Worm (Caenorhabditis elegans) whole organism, midembryonic: ENCODE data around the gene scly-1.

Source experiments
- T22C8.4 ChIP-seq: fragments of 200-800 bp; sonication (Bioruptor generic); IDR thresholded peaks from 2 replicates; pipeline ENCODE4 v1.3.6; 2022; ENCODE audit warnings: missing genetic modification characterization, missing compliant biosample characterization
- cog-1 ChIP-seq: sonication (generic microtip); optimal IDR thresholded peaks from 2 replicates; lab custom pipeline; 2016; ENCODE audit warnings: missing genetic modification characterization, missing compliant biosample characterization
- flt-1 ChIP-seq: fragments of 200-800 bp; sonication (Bioruptor generic); IDR thresholded peaks from 2 replicates; pipeline ENCODE4 v1.3.6; 2022; ENCODE audit warnings: missing genetic modification characterization, missing compliant biosample characterization
- klf-2 ChIP-seq: fragments of 200-800 bp; sonication (Bioruptor generic); conservative IDR thresholded peaks from 2 replicates; pipeline ENCODE4 v1.3.6; 2022; ENCODE audit warnings: missing genetic modification reagents, missing genetic modification characterization, missing compliant biosample characterization
- med-1 ChIP-seq: sonication (generic microtip); optimal IDR thresholded peaks from 2 replicates; lab custom pipeline; 2017; ENCODE audit warnings: missing genetic modification characterization, mild to moderate bottlenecking, missing compliant biosample characterization, antibody characterized with exemption, missing genetic modification reagents; ENCODE audit not compliant: insufficient read depth
- ref-1 ChIP-seq: fragments of 200-800 bp; sonication (Bioruptor generic); conservative IDR thresholded peaks from 2 replicates; pipeline ENCODE4 v1.3.6; 2022; ENCODE audit warnings: missing genetic modification reagents, missing genetic modification characterization, missing compliant biosample characterization
- tab-1 ChIP-seq: fragments of 200-800 bp; sonication (Bioruptor generic); IDR thresholded peaks from 2 replicates; pipeline ENCODE4 v1.3.6; 2022; ENCODE audit warnings: missing genetic modification characterization, missing compliant biosample characterization
- ztf-23 ChIP-seq: fragments of 200-800 bp; sonication (Bioruptor generic); IDR thresholded peaks from 2 replicates; pipeline ENCODE4 v1.3.6; 2022; ENCODE audit warnings: missing genetic modification reagents, missing genetic modification characterization, missing compliant biosample characterization
- ztf-29 ChIP-seq: fragments of 200-800 bp; sonication (Bioruptor generic); IDR thresholded peaks from 2 replicates; pipeline ENCODE4 v1.3.6; 2022; ENCODE audit warnings: missing genetic modification reagents, missing genetic modification characterization, missing compliant biosample characterization

scly-1 gene

ce11 chrII:6281002-6281401, at the start of gene scly-1:
TSS of gene scly-1 (minus strand) at chrII:6281102.
- no peak for TF ChIP-seq cog-1 (tag; lab: Kevin White, UChicago)
- no peak for TF ChIP-seq ref-1 (GFP tag; lab: Robert Waterston, UW)
- TF ChIP-seq klf-2 (GFP tag; lab: Robert Waterston, UW) = no peak
- TF ChIP-seq T22C8.4 (GFP tag; lab: Robert Waterston, UW) = no peak
- TF ChIP-seq med-1 (GFP tag; lab: Kevin White, UChicago) = no peak
- TF ChIP-seq flt-1 = no peak
- no peak for TF ChIP-seq ztf-23 (GFP tag; lab: Robert Waterston, UW)
- TF ChIP-seq ztf-29 (GFP tag; lab: Robert Waterston, UW) = no peak
- no peak for TF ChIP-seq tab-1 (GFP tag; lab: Robert Waterston, UW)

- no peak for TF ChIP-seq ref-1 (GFP tag; lab: Robert Waterston, UW)
- no peak for TF ChIP-seq T22C8.4 (GFP tag; lab: Robert Waterston, UW)
- no peak for TF ChIP-seq ztf-23 (GFP tag; lab: Robert Waterston, UW)
Observed at ce11 chrII:6328672-6329071, 47.8 kb upstream of the scly-1 start.

ce11 chrII:6327317-6327716, 46.4 kb upstream of the scly-1 start:
- no peak for TF ChIP-seq flt-1
- TF ChIP-seq ref-1 (GFP tag; lab: Robert Waterston, UW) = no peak
- no peak for TF ChIP-seq med-1 (GFP tag; lab: Kevin White, UChicago)
- TF ChIP-seq ztf-29 (GFP tag; lab: Robert Waterston, UW) = no peak
- TF ChIP-seq klf-2 (GFP tag; lab: Robert Waterston, UW) = no peak
- no peak for TF ChIP-seq cog-1 (tag; lab: Kevin White, UChicago)
- no peak for TF ChIP-seq ztf-23 (GFP tag; lab: Robert Waterston, UW)
- no peak for TF ChIP-seq T22C8.4 (GFP tag; lab: Robert Waterston, UW)
- TF ChIP-seq tab-1 (GFP tag; lab: Robert Waterston, UW) = no peak

- TF ChIP-seq ztf-23 (GFP tag; lab: Robert Waterston, UW) = no peak
- TF ChIP-seq tab-1 (GFP tag; lab: Robert Waterston, UW) = no peak
- no peak for TF ChIP-seq med-1 (GFP tag; lab: Kevin White, UChicago)
- no peak for TF ChIP-seq T22C8.4 (GFP tag; lab: Robert Waterston, UW)
- no peak for TF ChIP-seq cog-1 (tag; lab: Kevin White, UChicago)
- TF ChIP-seq flt-1 = no peak
- no peak for TF ChIP-seq klf-2 (GFP tag; lab: Robert Waterston, UW)
- TF ChIP-seq ztf-29 (GFP tag; lab: Robert Waterston, UW) = no peak
- no peak for TF ChIP-seq ref-1 (GFP tag; lab: Robert Waterston, UW)
Observed at ce11 chrII:6324086-6324485, 43.2 kb upstream of the scly-1 start, which contains the start of gene sma-6. TSS of gene sma-6 (plus strand) at chrII:6324484.

- TF ChIP-seq ref-1 (GFP tag; lab: Robert Waterston, UW) (no peak), ztf-23 (GFP tag; lab: Robert Waterston, UW) (no peak), T22C8.4 (GFP tag; lab: Robert Waterston, UW) (no peak), flt-1 (no peak), tab-1 (GFP tag; lab: Robert Waterston, UW) (no peak), cog-1 (tag; lab: Kevin White, UChicago) (no peak), ztf-29 (GFP tag; lab: Robert Waterston, UW) (no peak), klf-2 (GFP tag; lab: Robert Waterston, UW) (no peak), med-1 (GFP tag; lab: Kevin White, UChicago) (no peak)
Observed at ce11 chrII:6322979-6323378, 42.1 kb upstream of the scly-1 start, which contains the start of gene C32D5.4. TSS of gene C32D5.4 (minus strand) at chrII:6323079.

- TF ChIP-seq ztf-23 (GFP tag; lab: Robert Waterston, UW) (no peak), klf-2 (GFP tag; lab: Robert Waterston, UW) (no peak), flt-1 (no peak), med-1 (GFP tag; lab: Kevin White, UChicago) (no peak), cog-1 (tag; lab: Kevin White, UChicago) (no peak)
Observed at ce11 chrII:6322081-6322480, 41.2 kb upstream of the scly-1 start.

- TF ChIP-seq med-1 (GFP tag; lab: Kevin White, UChicago) (no peak), flt-1 (no peak), tab-1 (GFP tag; lab: Robert Waterston, UW) (no peak), ztf-29 (GFP tag; lab: Robert Waterston, UW) (no peak), T22C8.4 (GFP tag; lab: Robert Waterston, UW) (no peak; the same call in 1 of the 2 replicates), klf-2 (GFP tag; lab: Robert Waterston, UW) (no peak), ztf-23 (GFP tag; lab: Robert Waterston, UW) (no peak), ref-1 (GFP tag; lab: Robert Waterston, UW) (no peak), cog-1 (tag; lab: Kevin White, UChicago) (no peak)
Observed at ce11 chrII:6320655-6321388, 39.9 kb upstream of the scly-1 start, which contains the start of gene efr-3. TSS of gene efr-3 (minus strand) at chrII:6321159.

- TF ChIP-seq ref-1 (GFP tag; lab: Robert Waterston, UW) (no peak), ztf-23 (GFP tag; lab: Robert Waterston, UW) (no peak), klf-2 (GFP tag; lab: Robert Waterston, UW) (no peak), med-1 (GFP tag; lab: Kevin White, UChicago) (no peak), ztf-29 (GFP tag; lab: Robert Waterston, UW) (no peak), flt-1 (no peak), T22C8.4 (GFP tag; lab: Robert Waterston, UW) (no peak), cog-1 (tag; lab: Kevin White, UChicago) (no peak), tab-1 (GFP tag; lab: Robert Waterston, UW) (no peak)
Observed at ce11 chrII:6311888-6312287, 31.0 kb upstream of the scly-1 start.

ce11 chrII:6311459-6311858, 30.6 kb upstream of the scly-1 start:
- TF ChIP-seq tab-1 (GFP tag; lab: Robert Waterston, UW) = no peak
- TF ChIP-seq ztf-23 (GFP tag; lab: Robert Waterston, UW) = no peak
- no peak for TF ChIP-seq med-1 (GFP tag; lab: Kevin White, UChicago)
- TF ChIP-seq T22C8.4 (GFP tag; lab: Robert Waterston, UW) = no peak
- TF ChIP-seq ref-1 (GFP tag; lab: Robert Waterston, UW) = no peak
- TF ChIP-seq flt-1 = no peak
- no peak for TF ChIP-seq klf-2 (GFP tag; lab: Robert Waterston, UW)
- no peak for TF ChIP-seq cog-1 (tag; lab: Kevin White, UChicago)
- no peak for TF ChIP-seq ztf-29 (GFP tag; lab: Robert Waterston, UW)
